Worm (Caenorhabditis elegans): ENCODE data around the gene K05F1.10.

DNA sequence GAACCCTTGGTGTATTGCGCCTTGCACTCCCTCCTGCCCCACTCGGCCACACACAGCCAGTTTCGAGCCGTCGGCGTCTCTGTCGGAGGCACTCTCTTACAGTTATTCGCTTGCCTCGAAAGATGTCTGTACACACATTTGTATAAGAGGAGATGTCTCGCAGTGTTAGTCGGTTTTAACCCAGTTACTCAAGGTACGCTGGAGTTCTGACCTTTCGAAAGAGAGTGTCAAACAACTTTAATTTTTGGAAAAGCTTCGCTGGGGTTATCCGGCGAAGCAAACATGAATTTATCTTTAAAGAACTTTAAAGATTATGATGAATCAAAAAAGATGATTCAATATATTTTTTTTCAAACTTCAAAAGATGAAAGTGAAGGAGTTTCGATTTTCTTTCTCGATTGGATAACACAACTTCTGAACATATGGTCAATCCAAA is 39.4 kb upstream of the K05F1.10 start:
- TF ChIP-seq T22C8.4 (GFP tag; IDR thresholded peaks at IDR 0.05) (peak; percentile 74; the same call in 1 of the 2 replicates), cog-1 (tag; optimal IDR thresholded peaks at IDR 0.05) (peak; percentile 99), flt-1 (GFP tag; IDR thresholded peaks at IDR 0.05) (peak; percentile 90), ztf-29 (GFP tag; IDR thresholded peaks at IDR 0.05) (peak; percentile 83), klf-2 (GFP tag; conservative IDR thresholded peaks at IDR 0.05) (peak; percentile 53; the same call in 1 of the 2 replicates)

Measured in whole organism, midembryonic.